Fruit fly (Drosophila melanogaster): Measurements from ENCODE around the gene CG15170.
A peak's percentile ranks its signal among the peaks of the same experiment; 100 is the strongest.

The CG15170 gene

DNA sequence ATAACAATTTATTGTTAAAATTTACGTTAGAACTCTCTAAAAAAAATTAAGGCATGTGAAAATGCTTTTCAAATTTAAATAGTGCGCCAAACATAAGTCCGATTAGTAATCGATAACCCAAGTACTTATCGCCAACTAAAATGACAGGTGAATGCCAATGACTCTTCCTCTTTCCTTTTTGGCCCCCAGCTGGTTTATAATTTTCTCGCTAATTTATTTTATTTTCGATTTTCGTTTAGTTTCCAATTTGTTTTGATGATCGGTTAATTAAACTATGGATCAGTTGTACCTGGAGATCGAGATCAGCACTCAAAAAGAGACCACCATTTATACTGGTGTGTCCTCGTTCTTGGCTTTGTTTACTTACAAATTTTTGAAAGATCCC, 41.3 kb downstream of the CG15170 start, which contains the start of gene CG10428:
Gene CG10428, plus strand, starts transcription at position 161 of the 385 bp plus-strand sequence.
- peak; percentile 53 for TF ChIP-seq fkh (GFP tag; optimal IDR thresholded peaks at IDR 0.05)
- TF ChIP-seq lz (GFP tag; optimal IDR thresholded peaks at IDR 0.05): no peak

DNA sequence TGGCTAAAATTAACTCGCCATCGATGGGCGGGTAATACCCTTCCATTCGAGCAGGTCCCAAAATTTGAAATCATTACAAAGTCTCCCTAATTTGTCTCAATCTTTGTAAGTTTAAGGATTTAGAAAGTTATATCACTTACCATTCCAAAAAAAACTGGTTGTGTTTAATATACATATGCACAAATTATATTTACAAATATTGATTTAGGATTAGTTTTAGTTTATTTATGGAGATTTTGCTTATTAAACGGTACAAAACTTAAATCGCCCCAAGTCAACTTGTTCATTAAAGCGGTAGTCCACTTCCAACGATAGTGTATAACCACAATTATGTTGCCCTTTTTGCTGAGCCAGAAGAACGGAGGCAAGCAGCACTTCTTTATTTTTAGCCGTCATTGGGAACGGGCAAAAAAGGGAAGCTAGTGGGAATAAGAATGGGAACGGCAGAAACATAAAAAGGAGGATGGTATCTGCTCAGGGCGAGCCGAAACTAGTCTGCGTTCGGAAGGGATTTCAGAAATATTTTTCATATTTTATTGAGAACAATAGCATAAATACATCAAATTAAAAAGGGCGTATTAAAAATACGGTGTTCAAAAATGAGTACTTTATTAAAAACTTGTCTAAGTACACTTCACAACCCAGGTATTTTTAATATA, 41.8 kb downstream of the CG15170 start:
- TF ChIP-seq vri (GFP tag; optimal IDR thresholded peaks at IDR 0.05) (peak; percentile 79), CG15336 (GFP tag; IDR thresholded peaks at IDR 0.05) (peak; percentile 87), net (GFP tag; optimal IDR thresholded peaks at IDR 0.05) (peak; percentile 78), CG6163 (GFP tag; IDR thresholded peaks at IDR 0.05) (peak; percentile 73), dsx (GFP tag; optimal IDR thresholded peaks at IDR 0.05; ENCODE audit: poor library complexity, severe bottlenecking) (peak; percentile 86), acj6 (GFP tag; optimal IDR thresholded peaks at IDR 0.05) (peak; percentile 92), Eip78C (GFP tag) (peak; percentile 95), CG6276 (GFP tag; optimal IDR thresholded peaks at IDR 0.05) (peak; percentile 65), Eip75B (GFP tag; optimal IDR thresholded peaks at IDR 0.05) (peak; percentile 82), Lpt (GFP tag; optimal IDR thresholded peaks at IDR 0.05) (peak; percentile 85), svp (GFP tag) (peak; percentile 84), CG10631 (GFP tag; optimal IDR thresholded peaks at IDR 0.05) (peak; percentile 91), CG11902 (GFP tag; optimal IDR thresholded peaks at IDR 0.05) (peak; percentile 43), fd59A (GFP tag; optimal IDR thresholded peaks at IDR 0.05) (peak; percentile 86), Ets21C (GFP tag; optimal IDR thresholded peaks at IDR 0.05) (peak; percentile 64), topi (GFP tag; optimal IDR thresholded peaks at IDR 0.05) (peak; percentile 82), eg (GFP tag; IDR thresholded peaks at IDR 0.05) (peak; percentile 52; the same call in 2 of the 3 replicates), Ets96B (tag; optimal IDR thresholded peaks at IDR 0.05) (peak; percentile 85), CG4318 (GFP tag; optimal IDR thresholded peaks at IDR 0.05) (peak; percentile 59), Hr39 (GFP tag; optimal IDR thresholded peaks at IDR 0.05) (peak; percentile 73), Sox102F (GFP tag; optimal IDR thresholded peaks at IDR 0.05) (peak; percentile 84), cyc (GFP tag; optimal IDR thresholded peaks at IDR 0.05) (peak; percentile 78), CG6792 (GFP tag; optimal IDR thresholded peaks at IDR 0.05) (peak; percentile 85), CG34406 (GFP tag; optimal IDR thresholded peaks at IDR 0.05) (peak; percentile 75), fd85E (GFP tag; optimal IDR thresholded peaks at IDR 0.05) (no peak), CG8632 (GFP tag; optimal IDR thresholded peaks at IDR 0.05) (peak; percentile 86), pdm3 (GFP tag; optimal IDR thresholded peaks at IDR 0.05) (peak; percentile 89), CG11294 (GFP tag; IDR thresholded peaks at IDR 0.05) (no peak), CG9139 (GFP tag; optimal IDR thresholded peaks at IDR 0.05) (peak; percentile 69), salr (GFP tag; optimal IDR thresholded peaks at IDR 0.05) (peak in 1 of 2 experiments; percentile 90), dac (GFP tag; optimal IDR thresholded peaks at IDR 0.05) (peak; percentile 38), CG32006 (GFP tag; optimal IDR thresholded peaks at IDR 0.05) (peak; percentile 88), achi (GFP tag; optimal IDR thresholded peaks at IDR 0.05) (peak; percentile 83), esn (GFP tag; optimal IDR thresholded peaks at IDR 0.05) (peak; percentile 92), CG3032 (tag; optimal IDR thresholded peaks at IDR 0.05) (peak; percentile 89), Hr4 (GFP tag; optimal IDR thresholded peaks at IDR 0.05) (peak; percentile 81), CG16779 (tag; optimal IDR thresholded peaks at IDR 0.05) (peak; percentile 41), lz (GFP tag; optimal IDR thresholded peaks at IDR 0.05) (peak; percentile 85), CG3919 (GFP tag; optimal IDR thresholded peaks at IDR 0.05) (peak; percentile 79), CG8319 (GFP tag; optimal IDR thresholded peaks at IDR 0.05) (peak; percentile 53), Met (GFP tag; optimal IDR thresholded peaks at IDR 0.05) (peak; percentile 88), CG11762 (GFP tag; optimal IDR thresholded peaks at IDR 0.05; ENCODE audit: insufficient read depth) (peak; percentile 54), Blimp-1 (GFP tag; optimal IDR thresholded peaks at IDR 0.05) (peak; percentile 38), ss (GFP tag; optimal IDR thresholded peaks at IDR 0.05) (peak; percentile 84 to 85), CG31627 (GFP tag; optimal IDR thresholded peaks at IDR 0.05) (peak; percentile 81), Smox (GFP tag; optimal IDR thresholded peaks at IDR 0.05) (peak; percentile 82), Hr38 (GFP tag; optimal IDR thresholded peaks at IDR 0.05) (no peak), fkh (GFP tag; optimal IDR thresholded peaks at IDR 0.05) (no peak)

Data from whole organism, prepupa.